Worm (Caenorhabditis elegans): Measurements from ENCODE around the gene egl-26.

Gene egl-26

DNA sequence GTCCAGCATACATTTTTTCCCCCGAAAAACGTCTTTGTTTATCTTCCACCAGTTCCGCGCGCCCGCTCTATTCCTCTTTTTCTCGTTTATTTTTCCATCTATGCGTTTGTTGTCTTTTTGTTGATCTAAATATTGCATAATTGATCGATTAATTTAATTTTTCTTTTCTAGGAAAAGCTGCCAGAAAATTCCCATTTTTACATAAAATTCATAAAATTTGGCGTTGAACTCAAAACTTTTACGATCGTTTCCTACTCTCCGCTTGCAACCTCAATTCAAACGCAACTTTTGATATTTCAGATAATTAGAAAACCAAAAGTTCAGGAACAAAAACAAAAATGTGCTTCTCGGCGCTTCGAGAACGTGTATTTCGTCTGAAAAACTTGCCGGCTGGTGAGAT is 39.4 kb downstream of the egl-26 start, which contains the start of gene C50D2.2:
Gene C50D2.2, plus strand, starts transcription at position 301 of the 400 bp plus-strand sequence.
- TF ChIP-seq aha-1 (tag) (peak; percentile 20), set-16 (GFP tag; IDR thresholded peaks at IDR 0.05) (no peak)

- TF ChIP-seq aha-1 (tag) (peak; percentile 16), Y48G9A.11 (GFP tag; IDR thresholded peaks at IDR 0.05) (no peak)
These were observed 41.8 kb downstream of the egl-26 start, which contains the start of gene C50D2.1 for ce11 chrII:111267-111666. Gene C50D2.1 (plus strand): TSS chrII:111567.

ce11 chrII:112231-112630 is 42.8 kb downstream of the egl-26 start:
- TF ChIP-seq hlh-11 (tag; optimal IDR thresholded peaks at IDR 0.05) (peak; percentile 3), unc-62 (GFP tag; optimal IDR thresholded peaks at IDR 0.05 in 1 of 2) (peak in 1 of 2 experiments; percentile 71), unc-62 (tag; optimal IDR thresholded peaks at IDR 0.05) (no peak), mxl-3 (GFP tag; optimal IDR thresholded peaks at IDR 0.05) (peak; percentile 60), hlh-30 (tag; optimal IDR thresholded peaks at IDR 0.05; ENCODE audit: insufficient read depth) (peak; percentile 24), ceh-28 (tag; optimal IDR thresholded peaks at IDR 0.05) (no peak), pqm-1 (tag; optimal IDR thresholded peaks at IDR 0.05) (peak; percentile 13)

- TF ChIP-seq dmd-8 (GFP tag; IDR thresholded peaks at IDR 0.05): no peak
- peak in 1 of 2 experiments; percentile 43 for TF ChIP-seq unc-62 (GFP tag; optimal IDR thresholded peaks at IDR 0.05 in 1 of 2)
- no peak for TF ChIP-seq unc-62 (tag; optimal IDR thresholded peaks at IDR 0.05)
These were observed 47.5 kb downstream of the egl-26 start, which contains the start of gene srt-54 for ce11 chrII:116916-117315. Gene srt-54 (plus strand): TSS chrII:117216.
